Worm (Caenorhabditis elegans): ENCODE measurements around the gene F35C11.3.

- no peak for TF ChIP-seq him-1 (tag; optimal IDR thresholded peaks at IDR 0.05)
- no peak for TF ChIP-seq dao-5 (tag; optimal IDR thresholded peaks at IDR 0.05)
Measured at ce11 chrII:8223422-8223821, 23.2 kb upstream of the F35C11.3 start.

All from whole organism, L4/young adult.